Fruit fly (Drosophila melanogaster) whole organism: ENCODE measurements around the gene ebi.

Source experiments
- CG8478 ChIP-seq: fragments of >200 bp; optimal IDR thresholded peaks from 2 replicates; lab custom pipeline; 2018; ENCODE audit warnings: inconsistent platforms
- usp ChIP-seq: fragments of >200 bp; optimal IDR thresholded peaks from 2 replicates; lab custom pipeline; 2017; ENCODE audit warnings: missing biosample characterization, missing genetic modification characterization, mixed read lengths

dm6 chr2L:432119-432518, 17.3 kb downstream of the ebi start:
- TF ChIP-seq CG8478 (lab: Kevin White, UChicago) (no peak), usp (GFP tag; lab: Kevin White, UChicago) (no peak)
